Fruit fly (Drosophila melanogaster) whole organism, embryonic: ENCODE data around the gene CG16965.

Experiments
- CG10366 ChIP-seq: fragments of 200-800 bp; sonication (Bioruptor generic); IDR thresholded peaks from 2 replicates; pipeline ENCODE4 v1.3.6; 2022; ENCODE audit warnings: missing biosample characterization, missing genetic modification characterization
- CG11085 ChIP-seq: fragments of 200-800 bp; sonication (Bioruptor generic); IDR thresholded peaks from 2 replicates; pipeline ENCODE4 v1.3.6; 2022; ENCODE audit warnings: missing biosample characterization, missing genetic modification characterization
- CG12071 ChIP-seq: fragments of 200-800 bp; sonication (Bioruptor generic); optimal IDR thresholded peaks from 3 replicates; lab custom pipeline; 2018; ENCODE audit warnings: missing biosample characterization, mild to moderate bottlenecking, missing genetic modification characterization
- CG12155 ChIP-seq: fragments of 200-800 bp; sonication (Bioruptor generic); optimal IDR thresholded peaks from 3 replicates; lab custom pipeline; 2016; ENCODE audit warnings: missing biosample characterization, missing genetic modification characterization
- CG12299 ChIP-seq: fragments of 200-800 bp; sonication (Bioruptor generic); optimal IDR thresholded peaks from 2 replicates; lab custom pipeline; 2018; ENCODE audit warnings: missing biosample characterization, mild to moderate bottlenecking, missing genetic modification characterization
- CG13624 ChIP-seq: fragments of 200-800 bp; sonication (Bioruptor generic); optimal IDR thresholded peaks from 2 replicates; lab custom pipeline; 2016; ENCODE audit warnings: missing biosample characterization, missing genetic modification characterization
- CG14667 ChIP-seq: fragments of 200-800 bp; sonication (Bioruptor generic); IDR thresholded peaks from 2 replicates; pipeline ENCODE4 v1.3.6; 2022; ENCODE audit warnings: missing biosample characterization, missing genetic modification characterization
- CG14860 ChIP-seq: fragments of 200-800 bp; sonication (Bioruptor generic); IDR thresholded peaks from 3 replicates; pipeline ENCODE4 v1.3.6; 2022; ENCODE audit warnings: missing biosample characterization, missing genetic modification characterization; ENCODE audit not compliant: partially characterized antibody
- CG2129 ChIP-seq: fragments of 200-800 bp; sonication (Bioruptor generic); IDR thresholded peaks from 2 replicates; pipeline ENCODE4 v1.3.6; 2022; ENCODE audit warnings: missing biosample characterization, missing genetic modification characterization; ENCODE audit not compliant: partially characterized antibody
- CG31365 ChIP-seq: fragments of 200-800 bp; sonication (Bioruptor generic); optimal IDR thresholded peaks from 2 replicates; lab custom pipeline; 2018; ENCODE audit warnings: missing biosample characterization, mild to moderate bottlenecking, missing genetic modification characterization
- CG3838 ChIP-seq: fragments of 200-800 bp; sonication (Bioruptor generic); optimal IDR thresholded peaks from 3 replicates; lab custom pipeline; 2016; ENCODE audit warnings: missing biosample characterization, missing genetic modification characterization
- CG42726 ChIP-seq: fragments of 200-800 bp; sonication (Bioruptor generic); IDR thresholded peaks from 2 replicates; pipeline ENCODE4 v1.3.6; 2022; ENCODE audit warnings: missing biosample characterization, missing genetic modification characterization; ENCODE audit not compliant: partially characterized antibody
- CG4360 ChIP-seq: fragments of 200-800 bp; sonication (Bioruptor generic); IDR thresholded peaks from 2 replicates; pipeline ENCODE4 v1.3.6; 2022; ENCODE audit warnings: missing biosample characterization, missing genetic modification characterization
- CG6272 ChIP-seq: fragments of 200-800 bp; sonication (Bioruptor generic); IDR thresholded peaks from 2 replicates; pipeline ENCODE4 v1.3.6; 2022; ENCODE audit warnings: missing biosample characterization, missing genetic modification characterization
- CG6683 ChIP-seq: fragments of 200-800 bp; sonication (Bioruptor generic); optimal IDR thresholded peaks from 2 replicates; lab custom pipeline; 2017; ENCODE audit warnings: missing biosample characterization, mild to moderate bottlenecking, missing genetic modification characterization, missing genetic modification reagents
- CG6791 ChIP-seq: fragments of 200-800 bp; sonication (Bioruptor generic); IDR thresholded peaks from 3 replicates; pipeline ENCODE4 v1.3.6; 2022; ENCODE audit warnings: missing biosample characterization, missing genetic modification characterization; ENCODE audit not compliant: partially characterized antibody
- CG7928 ChIP-seq: fragments of 200-800 bp; sonication (Bioruptor generic); optimal IDR thresholded peaks from 2 replicates; lab custom pipeline; 2017; ENCODE audit warnings: missing biosample characterization, mild to moderate bottlenecking, missing genetic modification characterization
- CG9215 ChIP-seq: fragments of 200-800 bp; sonication (Bioruptor generic); IDR thresholded peaks from 2 replicates; pipeline ENCODE4 v1.3.6; 2022; ENCODE audit warnings: missing biosample characterization, missing genetic modification characterization
- CoRest ChIP-seq: fragments of 200-800 bp; sonication (Bioruptor generic); optimal IDR thresholded peaks from 3 replicates; lab custom pipeline; 2018; ENCODE audit warnings: missing biosample characterization, mild to moderate bottlenecking, missing genetic modification characterization, moderate library complexity
- D19A ChIP-seq: fragments of 200-800 bp; optimal IDR thresholded peaks from 3 replicates; lab custom pipeline; 2019; ENCODE audit warnings: missing biosample characterization, mild to moderate bottlenecking, missing genetic modification characterization, moderate library complexity
- Dref ChIP-seq: fragments of 200-800 bp; sonication (Bioruptor generic); IDR thresholded peaks from 2 replicates; pipeline ENCODE4 v1.3.6; 2022; ENCODE audit warnings: missing biosample characterization, missing genetic modification characterization
- E2f2 ChIP-seq: fragments of 200-800 bp; sonication (Bioruptor generic); IDR thresholded peaks from 2 replicates; pipeline ENCODE4 v1.3.6; 2022; ENCODE audit warnings: missing biosample characterization, missing genetic modification characterization
- Ets97D ChIP-seq: fragments of 200-800 bp; sonication (Bioruptor generic); optimal IDR thresholded peaks from 3 replicates; lab custom pipeline; 2016; ENCODE audit warnings: missing biosample characterization, missing genetic modification characterization
- Hand ChIP-seq: fragments of 200-800 bp; sonication (Bioruptor generic); optimal IDR thresholded peaks from 2 replicates; lab custom pipeline; 2017; ENCODE audit warnings: mild to moderate bottlenecking, missing biosample characterization, missing genetic modification reagents, missing genetic modification characterization
- Hsf ChIP-seq: fragments of 200-800 bp; sonication (Bioruptor generic); optimal IDR thresholded peaks from 3 replicates; lab custom pipeline; 2016; ENCODE audit warnings: missing biosample characterization, missing genetic modification characterization
- Max ChIP-seq: fragments of 200-800 bp; sonication (Bioruptor generic); optimal IDR thresholded peaks from 2 replicates; lab custom pipeline; 2016; ENCODE audit warnings: missing biosample characterization, mild to moderate bottlenecking, missing genetic modification characterization
- Mrtf ChIP-seq: fragments of 200-800 bp; sonication (Bioruptor generic); IDR thresholded peaks from 3 replicates; pipeline ENCODE4 v1.3.6; 2022; ENCODE audit warnings: missing biosample characterization, missing genetic modification characterization
- NC2α ChIP-seq: fragments of 200-800 bp; sonication (Bioruptor generic); optimal IDR thresholded peaks from 2 replicates; lab custom pipeline; 2016; ENCODE audit warnings: missing biosample characterization, missing genetic modification characterization
- Oli ChIP-seq: fragments of 200-800 bp; sonication (Bioruptor generic); optimal IDR thresholded peaks from 2 replicates; lab custom pipeline; 2018; ENCODE audit warnings: missing biosample characterization, mild to moderate bottlenecking, missing genetic modification characterization, moderate library complexity
- Optix ChIP-seq: fragments of 200-800 bp; sonication (Bioruptor generic); IDR thresholded peaks from 3 replicates; pipeline ENCODE4 v1.3.6; 2022; ENCODE audit warnings: missing biosample characterization, missing genetic modification characterization
- Spps ChIP-seq: fragments of 200-800 bp; sonication (Bioruptor generic); optimal IDR thresholded peaks from 2 replicates; lab custom pipeline; 2018; ENCODE audit warnings: missing biosample characterization, mild to moderate bottlenecking, missing genetic modification characterization
- Tbp ChIP-seq: fragments of >200 bp; optimal IDR thresholded peaks from 2 replicates; lab custom pipeline; 2018; ENCODE audit warnings: missing biosample characterization, missing genetic modification characterization
- Usf ChIP-seq: fragments of 200-800 bp; sonication (Bioruptor generic); optimal IDR thresholded peaks from 2 replicates; lab custom pipeline; 2017; ENCODE audit warnings: missing genotype, missing biosample characterization, missing genetic modification characterization
- ab ChIP-seq: fragments of 200-800 bp; sonication (Bioruptor generic); optimal IDR thresholded peaks from 2 replicates; lab custom pipeline; 2016; ENCODE audit warnings: missing biosample characterization, missing genetic modification characterization
- amos ChIP-seq: fragments of 200-800 bp; sonication (Bioruptor generic); IDR thresholded peaks from 2 replicates; pipeline ENCODE4 v1.3.6; 2022; ENCODE audit warnings: missing biosample characterization, missing genetic modification characterization; ENCODE audit not compliant: partially characterized antibody
- cas ChIP-seq: fragments of 200-800 bp; sonication (Bioruptor generic); IDR thresholded peaks from 2 replicates; pipeline ENCODE4 v1.3.6; 2022; ENCODE audit warnings: missing biosample characterization, missing genetic modification characterization
- cg ChIP-seq: fragments of 200-800 bp; sonication (Bioruptor generic); optimal IDR thresholded peaks from 3 replicates; lab custom pipeline; 2019; ENCODE audit warnings: missing biosample characterization, mild to moderate bottlenecking, missing genetic modification characterization, moderate library complexity
- exex ChIP-seq: fragments of 200-800 bp; sonication (Bioruptor generic); optimal IDR thresholded peaks from 4 replicates; lab custom pipeline; 2018; ENCODE audit warnings: missing biosample characterization, mild to moderate bottlenecking, missing genetic modification characterization, moderate library complexity
- fu2 ChIP-seq: fragments of 200-800 bp; sonication (Bioruptor generic); optimal IDR thresholded peaks from 2 replicates; lab custom pipeline; 2016; ENCODE audit warnings: missing biosample characterization, missing genetic modification characterization
- kah ChIP-seq: fragments of 200-800 bp; sonication (Bioruptor generic); optimal IDR thresholded peaks from 2 replicates; lab custom pipeline; 2018; ENCODE audit warnings: missing biosample characterization, mild to moderate bottlenecking, missing genetic modification characterization
- klu ChIP-seq: fragments of 200-800 bp; sonication (Bioruptor generic); IDR thresholded peaks from 2 replicates; pipeline ENCODE4 v1.3.6; 2022; ENCODE audit warnings: missing biosample characterization, missing genetic modification characterization
- mirr ChIP-seq: fragments of 200-800 bp; sonication (Bioruptor generic); optimal IDR thresholded peaks from 3 replicates; lab custom pipeline; 2018; ENCODE audit warnings: missing biosample characterization, mild to moderate bottlenecking, missing genetic modification characterization
- otp ChIP-seq: fragments of 200-800 bp; sonication (Bioruptor generic); IDR thresholded peaks from 3 replicates; pipeline ENCODE4, ENCODE4 v1.3.6; 2022; ENCODE audit warnings: missing biosample characterization, missing genetic modification characterization
- sens-2 ChIP-seq: fragments of 200-800 bp; sonication (Bioruptor generic); IDR thresholded peaks from 2 replicates; pipeline ENCODE4 v1.3.6; 2022; ENCODE audit warnings: missing biosample characterization, missing genetic modification characterization
- so ChIP-seq: fragments of 200-800 bp; sonication (Bioruptor generic); IDR thresholded peaks from 3 replicates; pipeline ENCODE4 v1.3.6; 2022; ENCODE audit warnings: missing biosample characterization, missing genetic modification characterization
- stc ChIP-seq: fragments of 200-800 bp; sonication (Bioruptor generic); IDR thresholded peaks from 2 replicates; pipeline ENCODE4 v1.3.6; 2022; ENCODE audit warnings: missing biosample characterization, missing genetic modification characterization
- tio ChIP-seq: fragments of 200-800 bp; sonication (Bioruptor generic); optimal IDR thresholded peaks from 2 replicates; lab custom pipeline; 2017; ENCODE audit warnings: missing biosample characterization, missing genetic modification characterization, inconsistent platforms
- tna ChIP-seq: fragments of 200-800 bp; sonication (Bioruptor generic); IDR thresholded peaks from 2 replicates; pipeline ENCODE4 v1.3.6; 2022; ENCODE audit warnings: missing biosample characterization, missing genetic modification characterization; ENCODE audit not compliant: partially characterized antibody

CG16965 gene

dm6 chr2L:12026458-12027431 is 45.4 kb downstream of the CG16965 start (continued):
- TF ChIP-seq CG42726 (no peak), tio (GFP tag; lab: Kevin White, UChicago) (peak; percentile 69), Dref (peak; percentile 45), CG4360 (peak; percentile 62), E2f2 (GFP tag; lab: Robert Waterston, UW) (peak; percentile 36), Max (GFP tag; lab: Kevin White, UChicago) (peak; percentile 54), CG12155 (GFP tag; lab: Kevin White, UChicago) (peak; percentile 11), CG14667 (GFP tag; lab: Robert Waterston, UW) (peak; percentile 26), kah (GFP tag; lab: Kevin White, UChicago) (peak; percentile 20), so (GFP tag; lab: Robert Waterston, UW) (peak; percentile 39; the same call in 1 of the 3 replicates), Optix (GFP tag; lab: Robert Waterston, UW) (peak; percentile 32; the same call in 1 of the 3 replicates), CG2129 (GFP tag; lab: Robert Waterston, UW) (no peak), CG6272 (GFP tag; lab: Robert Waterston, UW) (peak; percentile 24; the same call in 1 of the 2 replicates), Oli (tag; lab: Kevin White, UChicago) (peak; percentile 83), CG14860 (GFP tag; lab: Robert Waterston, UW) (no peak), otp (no peak), CG31365 (tag; lab: Kevin White, UChicago) (no peak), CG7928 (GFP tag; lab: Kevin White, UChicago) (no peak), CG6683 (GFP tag; lab: Kevin White, UChicago) (no peak), CG13624 (GFP tag; lab: Kevin White, UChicago) (no peak), stc (GFP tag; lab: Robert Waterston, UW) (0 out of 2 replicates have a peak, but pooled peaks have one; percentile 25), mirr (GFP tag; lab: Kevin White, UChicago) (peak; percentile 10), Hand (GFP tag; lab: Kevin White, UChicago) (peak; percentile 35), NC2α (GFP tag; lab: Kevin White, UChicago) (peak; percentile 22), CG12071 (GFP tag; lab: Kevin White, UChicago) (no peak), Usf (GFP tag; lab: Kevin White, UChicago) (peak; percentile 30), D19A (tag; lab: Kevin White, UChicago) (peak; percentile 36), CG9215 (GFP tag; lab: Robert Waterston, UW) (no peak), Tbp (no peak), CoRest (tag; lab: Kevin White, UChicago) (peak; percentile 81), CG10366 (GFP tag; lab: Robert Waterston, UW) (peak; percentile 25; the same call in 1 of the 2 replicates), Hsf (GFP tag; lab: Kevin White, UChicago) (peak; percentile 52), exex (tag; lab: Kevin White, UChicago) (peak; percentile 52), tna (GFP tag; lab: Robert Waterston, UW) (no peak), sens-2 (no peak), ab (GFP tag; lab: Kevin White, UChicago) (no peak), amos (GFP tag; lab: Robert Waterston, UW) (no peak), fu2 (GFP tag; lab: Kevin White, UChicago) (peak; percentile 11), Ets97D (GFP tag; lab: Kevin White, UChicago) (no peak), cg (GFP tag; lab: Kevin White, UChicago) (no peak), cas (GFP tag; lab: Robert Waterston, UW) (no peak), CG6791 (peak; percentile 9; the same call in 1 of the 3 replicates), Spps (tag; lab: Kevin White, UChicago) (peak; percentile 24), Mrtf (GFP tag; lab: Robert Waterston, UW) (peak; percentile 31; the same call in 1 of the 3 replicates), klu (0 out of 2 replicates have a peak, but pooled peaks have one; percentile 13), CG3838 (no peak), CG12299 (tag; lab: Kevin White, UChicago) (no peak), CG11085 (GFP tag; lab: Robert Waterston, UW) (peak; percentile 63)
